Fruit fly (Drosophila melanogaster) whole organism: ENCODE results near the gene NimC3.

Source experiments
- Dll ChIP-seq: fragments of >200 bp; optimal IDR thresholded peaks from 2 replicates; lab custom pipeline; 2017
- EcR ChIP-seq, 2 experiments: fragments of >200 bp; optimal IDR thresholded peaks; 2 replicates each; lab custom pipeline; 2017; ENCODE audit warnings: missing biosample characterization in 2 of 2, missing genetic modification characterization in 2 of 2, missing genetic modification reagents in 2 of 2
- pan ChIP-seq: fragments of >200 bp; optimal IDR thresholded peaks from 2 replicates; lab custom pipeline; 2017
- usp ChIP-seq: fragments of >200 bp; optimal IDR thresholded peaks from 2 replicates; lab custom pipeline; 2017; ENCODE audit warnings: missing biosample characterization, missing genetic modification characterization, mixed read lengths

DNA sequence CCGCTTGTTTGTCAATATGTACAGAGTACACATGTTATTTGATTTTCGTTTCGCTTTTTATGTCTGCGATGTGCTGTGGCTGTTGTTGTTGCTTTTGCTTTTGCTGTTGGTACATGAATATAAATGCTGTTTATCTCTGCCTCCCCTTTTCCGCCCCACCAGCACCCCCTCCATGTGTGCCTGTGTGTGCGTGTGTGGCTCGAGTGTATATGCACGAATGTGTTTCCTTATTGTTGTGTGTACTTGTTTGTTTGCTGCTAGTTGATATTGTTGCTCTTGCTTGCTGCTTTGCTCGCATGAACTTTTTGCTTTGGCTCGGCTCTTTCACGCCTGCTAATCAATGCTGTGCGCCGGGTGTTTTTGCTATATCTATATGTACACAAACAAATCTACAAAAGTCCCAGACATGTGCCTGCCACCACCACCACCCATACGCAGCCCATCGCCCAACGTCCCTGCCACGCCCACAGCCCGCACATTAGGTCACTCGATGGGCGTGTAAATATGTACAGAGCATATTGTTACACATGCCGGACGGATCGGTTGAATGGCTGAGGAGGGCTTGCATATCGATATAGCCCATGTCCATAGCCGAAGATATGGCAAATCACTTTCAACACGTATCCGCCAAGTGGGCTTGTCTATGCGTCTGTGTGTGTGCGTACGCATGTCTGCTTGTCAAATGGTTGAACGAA, 4.2 kb upstream of the NimC3 start:
- no peak for TF ChIP-seq usp (GFP tag; lab: Kevin White, UChicago)
- no peak for TF ChIP-seq Dll
- no peak for TF ChIP-seq pan
- TF ChIP-seq EcR (GFP tag; optimal IDR thresholded peaks at IDR 0.05; lab: Kevin White, UChicago): no peak
